Worm (Caenorhabditis elegans) whole organism, mixed stage, embryonic: Measurements from ENCODE around the gene dct-12.

Experiments used
- ces-1 ChIP-seq: fragments of 150-350 bp; optimal IDR thresholded peaks from 2 replicates; lab custom pipeline; 2014; ENCODE audit warnings: missing biosample characterization, missing genetic modification reagents, missing genetic modification characterization
- elt-3 ChIP-seq: fragments of 150-350 bp; optimal IDR thresholded peaks from 2 replicates; lab custom pipeline; 2014; ENCODE audit warnings: missing biosample characterization, missing genetic modification characterization
- unc-120 ChIP-seq: sonication (generic microtip); optimal IDR thresholded peaks from 2 replicates; lab custom pipeline; 2017; ENCODE audit warnings: missing genetic modification characterization, missing compliant biosample characterization; ENCODE audit not compliant: poor library complexity, severe bottlenecking

DNA sequence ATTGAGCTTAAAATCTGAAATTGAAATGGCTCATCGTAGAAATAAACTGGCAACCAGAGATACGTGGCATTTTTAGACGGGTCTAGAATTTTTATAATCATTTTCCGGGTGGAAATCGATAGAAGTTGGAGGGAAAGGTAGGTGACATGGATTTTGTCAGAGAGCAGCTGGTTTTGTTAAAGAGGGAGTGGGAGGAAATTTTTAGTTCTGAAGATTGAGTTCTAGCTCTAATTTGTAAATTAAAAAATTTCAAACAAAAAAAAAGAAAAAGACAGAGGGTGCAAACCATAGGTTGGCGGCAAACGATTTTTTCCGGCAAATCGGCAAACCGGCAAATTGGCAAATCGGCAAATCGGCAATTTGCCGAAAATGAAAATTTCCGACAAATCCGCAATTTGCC, 24.4 kb upstream of the dct-12 start, which contains the start of gene sre-32:
- no peak for TF ChIP-seq elt-3 (tag; lab: Kevin White, UChicago)
- TF ChIP-seq ces-1 (GFP tag; lab: Kevin White, UChicago): no peak
- no peak for TF ChIP-seq unc-120 (tag; lab: Kevin White, UChicago)
